Fruit fly (Drosophila melanogaster) whole organism, embryonic: ENCODE data around the gene CG31213.

ENCODE experiments used
- Bgb ChIP-seq: fragments of 200-800 bp; sonication (Bioruptor generic); IDR thresholded peaks from 2 replicates; pipeline ENCODE4 v1.3.6; 2022; ENCODE audit warnings: missing biosample characterization, missing genetic modification characterization; ENCODE audit not compliant: partially characterized antibody
- CG10321 ChIP-seq: fragments of 200-800 bp; sonication (Bioruptor generic); IDR thresholded peaks from 2 replicates; pipeline ENCODE4 v1.3.6; 2022; ENCODE audit warnings: missing biosample characterization, missing genetic modification characterization
- CG10431 ChIP-seq: fragments of 200-800 bp; sonication (Bioruptor generic); optimal IDR thresholded peaks from 3 replicates; lab custom pipeline; 2018; ENCODE audit warnings: missing biosample characterization, mild to moderate bottlenecking, missing genetic modification characterization
- CG10979 ChIP-seq: fragments of 200-800 bp; sonication (Bioruptor generic); optimal IDR thresholded peaks from 2 replicates; lab custom pipeline; 2018; ENCODE audit warnings: missing biosample characterization, mild to moderate bottlenecking, missing genetic modification characterization, moderate library complexity
- CG11456 ChIP-seq: fragments of 200-800 bp; sonication (Bioruptor generic); IDR thresholded peaks from 3 replicates; pipeline ENCODE4 v1.3.6; 2022; ENCODE audit warnings: missing biosample characterization, missing genetic modification characterization
- CG11560 ChIP-seq: fragments of 200-800 bp; sonication (Bioruptor generic); IDR thresholded peaks from 3 replicates; pipeline ENCODE4 v1.3.6; 2022; ENCODE audit warnings: missing biosample characterization, missing genetic modification characterization
- CG12071 ChIP-seq: fragments of 200-800 bp; sonication (Bioruptor generic); optimal IDR thresholded peaks from 3 replicates; lab custom pipeline; 2018; ENCODE audit warnings: missing biosample characterization, mild to moderate bottlenecking, missing genetic modification characterization
- CG12104 ChIP-seq: fragments of 200-800 bp; sonication (Bioruptor generic); optimal IDR thresholded peaks from 3 replicates; lab custom pipeline; 2016; ENCODE audit warnings: missing biosample characterization, missing genetic modification characterization
- CG12155 ChIP-seq: fragments of 200-800 bp; sonication (Bioruptor generic); optimal IDR thresholded peaks from 3 replicates; lab custom pipeline; 2016; ENCODE audit warnings: missing biosample characterization, missing genetic modification characterization
- CG13123 ChIP-seq: fragments of 200-800 bp; sonication (Bioruptor generic); optimal IDR thresholded peaks from 2 replicates; lab custom pipeline; 2016; ENCODE audit warnings: missing biosample characterization, missing genetic modification characterization
- CG1602 ChIP-seq: fragments of 200-800 bp; sonication (Bioruptor generic); optimal IDR thresholded peaks from 3 replicates; lab custom pipeline; 2016; ENCODE audit warnings: missing biosample characterization, missing genetic modification characterization
- CG17361 ChIP-seq: fragments of 200-800 bp; sonication (Bioruptor generic); IDR thresholded peaks from 3 replicates; pipeline ENCODE4 v1.3.6; 2022; ENCODE audit warnings: missing biosample characterization, missing genetic modification characterization
- CG18262 ChIP-seq: fragments of 200-800 bp; optimal IDR thresholded peaks from 3 replicates; lab custom pipeline; 2019; ENCODE audit warnings: missing biosample characterization, mild to moderate bottlenecking, missing genetic modification characterization, moderate library complexity
- CG2678 ChIP-seq: fragments of 200-800 bp; sonication (Bioruptor generic); optimal IDR thresholded peaks from 3 replicates; lab custom pipeline; 2019; ENCODE audit warnings: missing biosample characterization, mild to moderate bottlenecking, missing genetic modification characterization, moderate library complexity
- CG32532 ChIP-seq: fragments of 200-800 bp; sonication (Bioruptor generic); IDR thresholded peaks from 2 replicates; pipeline ENCODE4 v1.3.6; 2022; ENCODE audit warnings: missing biosample characterization, missing genetic modification characterization
- CG33557 ChIP-seq: fragments of 200-800 bp; sonication (Bioruptor generic); optimal IDR thresholded peaks from 2 replicates; lab custom pipeline; 2019; ENCODE audit warnings: missing biosample characterization, mild to moderate bottlenecking, missing genetic modification characterization, moderate library complexity
- CG3407 ChIP-seq: fragments of 200-800 bp; sonication (Bioruptor generic); optimal IDR thresholded peaks from 2 replicates; lab custom pipeline; 2018; ENCODE audit warnings: missing biosample characterization, mild to moderate bottlenecking, missing genetic modification characterization
- CG34224 ChIP-seq: fragments of 200-800 bp; sonication (Bioruptor generic); IDR thresholded peaks from 3 replicates; pipeline ENCODE4 v1.3.6; 2022; ENCODE audit warnings: missing biosample characterization, missing genetic modification characterization; ENCODE audit not compliant: partially characterized antibody
- CG5245 ChIP-seq: fragments of 200-800 bp; sonication (Bioruptor generic); optimal IDR thresholded peaks from 3 replicates; lab custom pipeline; 2016; ENCODE audit warnings: missing biosample characterization, missing genetic modification characterization
- CG6813 ChIP-seq: fragments of 200-800 bp; sonication (Bioruptor generic); optimal IDR thresholded peaks from 2 replicates; lab custom pipeline; 2017; ENCODE audit warnings: missing biosample characterization, missing genetic modification characterization, mild to moderate bottlenecking, moderate library complexity, missing genetic modification reagents
- CG8089 ChIP-seq: fragments of 200-800 bp; sonication (Bioruptor generic); optimal IDR thresholded peaks from 3 replicates; lab custom pipeline; 2016; ENCODE audit warnings: missing biosample characterization, missing genetic modification characterization
- CG9727 ChIP-seq: fragments of 200-800 bp; sonication (Bioruptor generic); optimal IDR thresholded peaks from 3 replicates; lab custom pipeline; 2017; ENCODE audit warnings: missing biosample characterization, mild to moderate bottlenecking, missing genetic modification characterization
- CG9876 ChIP-seq: fragments of 200-800 bp; sonication (Bioruptor generic); optimal IDR thresholded peaks from 2 replicates; lab custom pipeline; 2016; ENCODE audit warnings: missing biosample characterization, missing genetic modification characterization
- CoRest ChIP-seq: fragments of 200-800 bp; sonication (Bioruptor generic); optimal IDR thresholded peaks from 3 replicates; lab custom pipeline; 2018; ENCODE audit warnings: missing biosample characterization, mild to moderate bottlenecking, missing genetic modification characterization, moderate library complexity
- Fer2 ChIP-seq: fragments of 200-800 bp; sonication (Bioruptor generic); optimal IDR thresholded peaks from 2 replicates; lab custom pipeline; 2018; ENCODE audit warnings: missing biosample characterization, mild to moderate bottlenecking, missing genetic modification characterization, moderate library complexity
- Hr39 ChIP-seq: fragments of >200 bp; optimal IDR thresholded peaks from 2 replicates; lab custom pipeline; 2017
- Kr ChIP-seq: fragments of 200-800 bp; sonication (Bioruptor generic); optimal IDR thresholded peaks from 2 replicates; lab custom pipeline; 2017; ENCODE audit warnings: missing biosample characterization, mild to moderate bottlenecking, missing genetic modification characterization
- Med ChIP-seq: fragments of 200-800 bp; sonication (Bioruptor generic); peaks from one replicate; lab custom pipeline; 2016; ENCODE audit warnings: missing biosample characterization, missing genetic modification characterization, mild to moderate bottlenecking, inconsistent platforms, moderate library complexity
- Neu2 ChIP-seq: fragments of 200-800 bp; sonication (Bioruptor generic); optimal IDR thresholded peaks from 3 replicates; lab custom pipeline; 2016; ENCODE audit warnings: missing biosample characterization, missing genetic modification characterization, borderline replicate concordance
- Optix ChIP-seq: fragments of 200-800 bp; sonication (Bioruptor generic); IDR thresholded peaks from 3 replicates; pipeline ENCODE4 v1.3.6; 2022; ENCODE audit warnings: missing biosample characterization, missing genetic modification characterization
- Ptx1 ChIP-seq: fragments of 200-800 bp; sonication (Bioruptor generic); IDR thresholded peaks from 2 replicates; pipeline ENCODE4 v1.3.6; 2022; ENCODE audit warnings: missing biosample characterization, missing genetic modification characterization
- Sox100B ChIP-seq: fragments of 200-800 bp; sonication (Bioruptor generic); optimal IDR thresholded peaks from 3 replicates; lab custom pipeline; 2018; ENCODE audit warnings: missing biosample characterization, mild to moderate bottlenecking, missing genetic modification characterization
- dysf ChIP-seq: fragments of 200-800 bp; sonication (Bioruptor generic); IDR thresholded peaks from 3 replicates; pipeline ENCODE4 v1.3.6; 2022; ENCODE audit warnings: missing biosample characterization, missing genetic modification characterization
- eve ChIP-seq, 2 experiments: fragments of >200 bp; optimal IDR thresholded peaks; 2 replicates each; lab custom pipeline; 2017; ENCODE audit warnings: missing biosample characterization in 2 of 2, missing genetic modification characterization in 2 of 2
- gcm ChIP-seq: fragments of 200-800 bp; sonication (Bioruptor generic); optimal IDR thresholded peaks from 2 replicates; lab custom pipeline; 2019; ENCODE audit warnings: missing biosample characterization, mild to moderate bottlenecking, missing genetic modification characterization, moderate library complexity
- hb ChIP-seq: fragments of 200-800 bp; sonication (Bioruptor generic); IDR thresholded peaks from 3 replicates; pipeline ENCODE4 v1.3.6; 2022; ENCODE audit warnings: missing biosample characterization, missing genetic modification characterization; ENCODE audit not compliant: partially characterized antibody
- hbn ChIP-seq: fragments of 200-800 bp; sonication (Bioruptor generic); IDR thresholded peaks from 2 replicates; pipeline ENCODE4 v1.3.6; 2022; ENCODE audit warnings: missing biosample characterization, missing genetic modification characterization; ENCODE audit not compliant: partially characterized antibody
- her ChIP-seq: fragments of 200-800 bp; sonication (Bioruptor generic); optimal IDR thresholded peaks from 2 replicates; lab custom pipeline; 2016; ENCODE audit warnings: missing biosample characterization, missing genetic modification characterization
- inv ChIP-seq: fragments of 200-800 bp; sonication (Bioruptor generic); IDR thresholded peaks from 2 replicates; pipeline ENCODE4 v1.3.6; 2022; ENCODE audit warnings: missing biosample characterization, missing genetic modification characterization; ENCODE audit not compliant: partially characterized antibody
- klu ChIP-seq: fragments of 200-800 bp; sonication (Bioruptor generic); IDR thresholded peaks from 2 replicates; pipeline ENCODE4 v1.3.6; 2022; ENCODE audit warnings: missing biosample characterization, missing genetic modification characterization
- kni ChIP-seq: fragments of 200-800 bp; sonication (Bioruptor generic); optimal IDR thresholded peaks from 3 replicates; lab custom pipeline; 2017; ENCODE audit warnings: mild to moderate bottlenecking, missing biosample characterization, missing genetic modification reagents, missing genetic modification characterization
- mam ChIP-seq: fragments of 200-800 bp; sonication (Bioruptor generic); optimal IDR thresholded peaks from 3 replicates; lab custom pipeline; 2016; ENCODE audit warnings: missing biosample characterization, missing genetic modification characterization
- pan ChIP-seq, 4 experiments: fragments of >200 bp in 3 of 4; fragments of 200-800 bp in 1 of 4; sonication (Bioruptor generic) in 1 of 4; optimal IDR thresholded peaks in 3 of 4; IDR thresholded peaks in 1 of 4; 2 replicates each; pipeline versions ENCODE4 v1.3.6 to Lab custom; 2017 to 2022; ENCODE audit warnings: missing biosample characterization in 2 of 4, missing genetic modification characterization in 2 of 4, mixed read lengths in 1 of 4
- sima ChIP-seq: fragments of 200-800 bp; sonication (Bioruptor generic); optimal IDR thresholded peaks from 2 replicates; lab custom pipeline; 2016; ENCODE audit warnings: missing biosample characterization, missing genetic modification characterization
- sisA ChIP-seq: fragments of 200-800 bp; sonication (Bioruptor generic); IDR thresholded peaks from 2 replicates; pipeline ENCODE4 v1.3.6; 2022; ENCODE audit warnings: missing biosample characterization, missing genetic modification characterization
- stwl ChIP-seq: fragments of 200-800 bp; sonication (Bioruptor generic); optimal IDR thresholded peaks from 3 replicates; lab custom pipeline; 2018; ENCODE audit warnings: missing biosample characterization, mild to moderate bottlenecking, missing genetic modification characterization, moderate library complexity
- unpg ChIP-seq: fragments of 200-800 bp; sonication (Bioruptor generic); optimal IDR thresholded peaks from 3 replicates; lab custom pipeline; 2018; ENCODE audit warnings: missing biosample characterization, mild to moderate bottlenecking, missing genetic modification characterization, moderate library complexity
- vfl ChIP-seq: fragments of 200-800 bp; sonication (Bioruptor generic); optimal IDR thresholded peaks from 2 replicates; lab custom pipeline; 2016; ENCODE audit warnings: missing biosample characterization, missing genetic modification characterization

Gene CG31213

DNA sequence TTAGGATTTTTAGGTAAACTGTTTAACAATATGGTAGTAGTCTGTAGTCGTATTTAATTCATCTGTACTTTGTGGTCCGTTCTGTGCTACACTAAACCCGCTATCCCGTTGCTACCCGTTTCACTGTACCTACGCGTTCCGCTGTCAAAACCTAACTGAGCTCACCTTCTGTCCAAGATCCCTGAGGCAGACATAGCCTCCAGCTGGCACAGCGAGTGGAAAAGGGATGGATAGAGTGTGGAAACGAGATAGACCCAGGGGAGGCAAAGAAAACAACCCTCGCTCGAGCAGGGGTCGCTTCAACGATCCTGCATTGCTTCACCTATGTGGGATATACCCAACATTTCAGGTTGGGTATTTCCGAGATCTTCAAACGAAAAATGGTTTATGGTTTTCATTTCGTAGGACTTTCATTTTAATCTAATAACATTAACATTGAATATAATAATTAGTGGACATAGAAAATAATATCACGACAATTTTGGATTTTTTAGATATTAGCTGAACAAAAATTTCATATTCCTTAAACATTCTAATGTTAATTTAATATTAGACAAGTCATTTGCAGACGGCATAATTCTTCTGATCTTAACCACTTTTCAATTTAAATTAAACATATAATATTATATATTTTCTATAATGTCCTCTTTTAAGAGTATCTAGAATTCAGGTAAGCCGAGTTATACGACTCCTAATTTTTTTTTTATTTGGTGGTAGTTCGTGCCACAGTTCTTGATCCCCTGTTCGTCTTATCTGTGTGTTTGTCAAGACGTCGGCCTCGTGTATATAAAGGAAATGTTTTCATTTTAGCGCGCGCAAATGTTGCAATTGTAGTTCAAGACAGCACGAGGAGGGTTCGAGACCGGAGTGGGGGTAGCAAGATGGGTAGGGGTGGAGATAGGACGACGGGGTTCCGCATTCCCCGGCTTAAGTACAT, 37.6 kb upstream of the CG31213 start, which contains the start of gene mira (continued):
- TF ChIP-seq her, result no peak
- TF ChIP-seq CG13123 (GFP tag; lab: Kevin White, UChicago), result no peak
- TF ChIP-seq CG12071 (GFP tag; lab: Kevin White, UChicago), result no peak
- TF ChIP-seq Sox100B (GFP tag; lab: Kevin White, UChicago), result no peak
- no peak for TF ChIP-seq unpg (GFP tag; lab: Kevin White, UChicago)
- peak; percentile 41 for TF ChIP-seq CG33557 (GFP tag; lab: Kevin White, UChicago)
- no peak for TF ChIP-seq pan (optimal IDR thresholded peaks at IDR 0.05; lab: Kevin White, UChicago)
- no peak for TF ChIP-seq pan (GFP tag; optimal IDR thresholded peaks at IDR 0.05 in 1 of 2, IDR thresholded peaks at IDR 0.05 in 1 of 2)
- no peak for TF ChIP-seq sima (GFP tag; lab: Kevin White, UChicago)
- no peak for TF ChIP-seq CG3407
- no peak for TF ChIP-seq Ptx1 (GFP tag; lab: Robert Waterston, UW)
- TF ChIP-seq Neu2 (GFP tag; lab: Kevin White, UChicago), result no peak
- TF ChIP-seq vfl, result no peak
- TF ChIP-seq CG9876 (GFP tag; lab: Kevin White, UChicago), result no peak
- no peak for TF ChIP-seq Bgb (GFP tag; lab: Robert Waterston, UW)
- TF ChIP-seq hb (GFP tag; lab: Robert Waterston, UW), result no peak
- TF ChIP-seq sisA (GFP tag; lab: Robert Waterston, UW), result no peak
- no peak for TF ChIP-seq mam (GFP tag; lab: Kevin White, UChicago)
- TF ChIP-seq Med, result peak; percentile 23
- TF ChIP-seq CoRest (tag; lab: Kevin White, UChicago), result peak; percentile 25
- peak; percentile 39 for TF ChIP-seq CG10979
- no peak for TF ChIP-seq Kr (GFP tag; lab: Kevin White, UChicago)
- TF ChIP-seq eve (GFP tag; optimal IDR thresholded peaks at IDR 0.05; lab: Kevin White, UChicago), result no peak
- TF ChIP-seq Optix, result no peak
- TF ChIP-seq Hr39 (lab: Kevin White, UChicago), result no peak
- TF ChIP-seq CG12155, result no peak
- TF ChIP-seq CG10431 (GFP tag; lab: Kevin White, UChicago), result no peak
- peak; percentile 73 for TF ChIP-seq CG9727
- TF ChIP-seq CG17361 (GFP tag; lab: Robert Waterston, UW), result peak; percentile 20; the same call in 1 of the 3 replicates
- TF ChIP-seq CG34224 (GFP tag; lab: Robert Waterston, UW), result no peak
- TF ChIP-seq Fer2, result no peak
- TF ChIP-seq CG12104 (GFP tag; lab: Kevin White, UChicago), result no peak
- no peak for TF ChIP-seq CG1602 (GFP tag; lab: Kevin White, UChicago)
- no peak for TF ChIP-seq hbn (GFP tag; lab: Robert Waterston, UW)
- no peak for TF ChIP-seq dysf
- no peak for TF ChIP-seq CG2678 (tag; lab: Kevin White, UChicago)
- 0 out of 2 replicates have a peak, but pooled peaks have one; percentile 51 for TF ChIP-seq CG10321 (GFP tag; lab: Robert Waterston, UW)
- no peak for TF ChIP-seq klu (GFP tag; lab: Robert Waterston, UW)
- TF ChIP-seq CG5245, result no peak
- TF ChIP-seq inv (GFP tag; lab: Robert Waterston, UW), result no peak
- TF ChIP-seq CG11456, result no peak
- TF ChIP-seq gcm, result no peak
- TF ChIP-seq CG18262 (tag; lab: Kevin White, UChicago), result peak; percentile 56
- no peak for TF ChIP-seq kni (GFP tag; lab: Kevin White, UChicago)
- no peak for TF ChIP-seq CG6813 (GFP tag; lab: Kevin White, UChicago)
- no peak for TF ChIP-seq stwl (tag; lab: Kevin White, UChicago)
- TF ChIP-seq CG8089, result no peak
- no peak for TF ChIP-seq CG32532 (GFP tag; lab: Robert Waterston, UW)
- TF ChIP-seq CG11560 (tag; lab: Robert Waterston, UW), result no peak
